Comparison of ENCODE assay signal across 1 fruit fly cellular context in genomic region chr2L:19430343-19430742, dm6.
TF ChIP-seq lines count a peak whose summit lies in the region.

Gene RtcB (plus strand): TSS chr2L:19430643.

TF ChIP-seq in whole organism, embryonic, 481 proteins besides CTCF, POLR2A, EP300 and RAD21 (continued from another document and continues in another):
- TF ChIP-seq kni (GFP tag; optimal IDR thresholded peaks at IDR 0.05; lab: Kevin White, UChicago) (no peak), Lhr (GFP tag; optimal IDR thresholded peaks at IDR 0.05; lab: Kevin White, UChicago) (peak; percentile 69), CkIIα-i1 (GFP tag; IDR thresholded peaks at IDR 0.05; lab: Robert Waterston, UW) (no peak), al (GFP tag; IDR thresholded peaks at IDR 0.05; lab: Robert Waterston, UW) (no peak), Sox102F (GFP tag; optimal IDR thresholded peaks at IDR 0.05; lab: Kevin White, UChicago) (no peak), cas (GFP tag; IDR thresholded peaks at IDR 0.05; lab: Robert Waterston, UW) (no peak), Fer3 (tag; optimal IDR thresholded peaks at IDR 0.05; lab: Kevin White, UChicago) (no peak), caup (GFP tag; optimal IDR thresholded peaks at IDR 0.05; lab: Kevin White, UChicago; ENCODE audit: severe bottlenecking) (no peak), CG7745 (tag; optimal IDR thresholded peaks at IDR 0.05; lab: Kevin White, UChicago) (no peak), CG17328 (GFP tag; IDR thresholded peaks at IDR 0.05; lab: Robert Waterston, UW) (no peak), CG11560 (tag; IDR thresholded peaks at IDR 0.05; lab: Robert Waterston, UW) (no peak), ato (GFP tag; IDR thresholded peaks at IDR 0.05; lab: Robert Waterston, UW; ENCODE audit: partially characterized antibody) (peak; percentile 89), z (GFP tag; IDR thresholded peaks at IDR 0.05; lab: Robert Waterston, UW) (no peak), MBD-R2 (GFP tag; IDR thresholded peaks at IDR 0.05; lab: Robert Waterston, UW) (peak; percentile 68), CG10147 (GFP tag; optimal IDR thresholded peaks at IDR 0.05; lab: Kevin White, UChicago) (no peak), sr (GFP tag; IDR thresholded peaks at IDR 0.05; lab: Robert Waterston, UW) (no peak), GATAe (GFP tag; conservative IDR thresholded peaks at IDR 0.05; lab: Robert Waterston, UW) (no peak), CG11696 (GFP tag; IDR thresholded peaks at IDR 0.05; lab: Robert Waterston, UW) (no peak), shn (GFP tag; optimal IDR thresholded peaks at IDR 0.05; lab: Kevin White, UChicago) (no peak), bbx (GFP tag; IDR thresholded peaks at IDR 0.05; lab: Robert Waterston, UW; ENCODE audit: partially characterized antibody) (peak; percentile 95), ewg (GFP tag; optimal IDR thresholded peaks at IDR 0.05; lab: Kevin White, UChicago) (peak; percentile 23), CG9876 (GFP tag; optimal IDR thresholded peaks at IDR 0.05; lab: Kevin White, UChicago) (no peak), cad (GFP tag; optimal IDR thresholded peaks at IDR 0.05; lab: Kevin White, UChicago) (no peak), Adf1 (GFP tag; IDR thresholded peaks at IDR 0.05; lab: Robert Waterston, UW) (no peak), CG8478 (optimal IDR thresholded peaks at IDR 0.05; lab: Kevin White, UChicago) (peak; percentile 84), pros (GFP tag; optimal IDR thresholded peaks at IDR 0.05; lab: Kevin White, UChicago) (no peak), CG14014 (GFP tag; IDR thresholded peaks at IDR 0.05; lab: Robert Waterston, UW) (no peak), CG10654 (GFP tag; optimal IDR thresholded peaks at IDR 0.05; lab: Kevin White, UChicago) (no peak), CG11723 (GFP tag; optimal IDR thresholded peaks at IDR 0.05; lab: Kevin White, UChicago) (no peak), CG7372 (GFP tag; IDR thresholded peaks at IDR 0.05; lab: Robert Waterston, UW) (no peak), CG7839 (tag; optimal IDR thresholded peaks at IDR 0.05; lab: Kevin White, UChicago) (peak; percentile 19), CG7556 (GFP tag; optimal IDR thresholded peaks at IDR 0.05; lab: Kevin White, UChicago) (no peak), sisA (GFP tag; IDR thresholded peaks at IDR 0.05; lab: Robert Waterston, UW) (peak; percentile 24; the same call in 1 of the 2 replicates), Dip2 (GFP tag; IDR thresholded peaks at IDR 0.05; lab: Robert Waterston, UW) (no peak), az2 (GFP tag; optimal IDR thresholded peaks at IDR 0.05; lab: Kevin White, UChicago) (no peak), HLH3B (GFP tag; IDR thresholded peaks at IDR 0.05; lab: Robert Waterston, UW) (no peak), Hey (tag; optimal IDR thresholded peaks at IDR 0.05; lab: Kevin White, UChicago) (no peak), ash1 (GFP tag; optimal IDR thresholded peaks at IDR 0.05; lab: Kevin White, UChicago) (no peak), rib (GFP tag; IDR thresholded peaks at IDR 0.05; lab: Robert Waterston, UW) (no peak), CG6791 (GFP tag; IDR thresholded peaks at IDR 0.05; lab: Robert Waterston, UW; ENCODE audit: partially characterized antibody) (peak; percentile 94), stwl (tag; optimal IDR thresholded peaks at IDR 0.05; lab: Kevin White, UChicago) (peak; percentile 49), CG14860 (GFP tag; IDR thresholded peaks at IDR 0.05; lab: Robert Waterston, UW; ENCODE audit: partially characterized antibody) (peak; percentile 95), CG13424 (tag; optimal IDR thresholded peaks at IDR 0.05; lab: Kevin White, UChicago) (no peak), CG10462 (GFP tag; optimal IDR thresholded peaks at IDR 0.05; lab: Kevin White, UChicago) (no peak), CG9437 (GFP tag; optimal IDR thresholded peaks at IDR 0.05; lab: Kevin White, UChicago) (no peak), CG12071 (GFP tag; optimal IDR thresholded peaks at IDR 0.05; lab: Kevin White, UChicago) (no peak), bowl (GFP tag; IDR thresholded peaks at IDR 0.05; lab: Robert Waterston, UW) (no peak), CG33213 (GFP tag; optimal IDR thresholded peaks at IDR 0.05; lab: Kevin White, UChicago) (peak; percentile 18), Hr39 (optimal IDR thresholded peaks at IDR 0.05; lab: Kevin White, UChicago) (no peak), p53 (GFP tag; optimal IDR thresholded peaks at IDR 0.05; lab: Kevin White, UChicago) (no peak), Lpt (GFP tag; optimal IDR thresholded peaks at IDR 0.05; lab: Kevin White, UChicago) (no peak), nau (GFP tag; optimal IDR thresholded peaks at IDR 0.05; lab: Kevin White, UChicago) (no peak), Mes4 (GFP tag; optimal IDR thresholded peaks at IDR 0.05; lab: Kevin White, UChicago) (no peak), CG9797 (GFP tag; optimal IDR thresholded peaks at IDR 0.05; lab: Kevin White, UChicago) (peak; percentile 59), chinmo (GFP tag; IDR thresholded peaks at IDR 0.05; lab: Robert Waterston, UW; ENCODE audit: partially characterized antibody) (peak; percentile 87), Oaz (GFP tag; IDR thresholded peaks at IDR 0.05; lab: Robert Waterston, UW) (no peak), CG8765 (GFP tag; IDR thresholded peaks at IDR 0.05; lab: Robert Waterston, UW) (no peak), NC2α (GFP tag; optimal IDR thresholded peaks at IDR 0.05; lab: Kevin White, UChicago) (no peak), tup (GFP tag; optimal IDR thresholded peaks at IDR 0.05; lab: Kevin White, UChicago) (no peak), CG8089 (GFP tag; optimal IDR thresholded peaks at IDR 0.05; lab: Kevin White, UChicago) (no peak), kay (GFP tag; optimal IDR thresholded peaks at IDR 0.05; lab: Kevin White, UChicago) (no peak), slp2 (GFP tag; optimal IDR thresholded peaks at IDR 0.05; lab: Kevin White, UChicago) (no peak), CG17612 (GFP tag; IDR thresholded peaks at IDR 0.05; lab: Robert Waterston, UW) (no peak), CG1024 (GFP tag; IDR thresholded peaks at IDR 0.05; lab: Robert Waterston, UW) (no peak), cg (GFP tag; optimal IDR thresholded peaks at IDR 0.05; lab: Kevin White, UChicago) (peak; percentile 8), CG17385 (GFP tag; optimal IDR thresholded peaks at IDR 0.05; lab: Kevin White, UChicago) (no peak), CG15514 (GFP tag; optimal IDR thresholded peaks at IDR 0.05; lab: Kevin White, UChicago) (peak; percentile 54), chif (GFP tag; optimal IDR thresholded peaks at IDR 0.05; lab: Kevin White, UChicago) (no peak), toy (GFP tag; IDR thresholded peaks at IDR 0.05; lab: Robert Waterston, UW) (no peak), unc-4 (GFP tag; IDR thresholded peaks at IDR 0.05; lab: Robert Waterston, UW; ENCODE audit: partially characterized antibody) (peak; percentile 95), CG10959 (GFP tag; IDR thresholded peaks at IDR 0.05; lab: Robert Waterston, UW) (no peak), ab (GFP tag; optimal IDR thresholded peaks at IDR 0.05; lab: Kevin White, UChicago) (no peak), HLH54F (GFP tag; optimal IDR thresholded peaks at IDR 0.05; lab: Kevin White, UChicago) (no peak), luna (GFP tag; optimal IDR thresholded peaks at IDR 0.05; lab: Kevin White, UChicago) (no peak), vnd (GFP tag; IDR thresholded peaks at IDR 0.05; lab: Robert Waterston, UW; ENCODE audit: partially characterized antibody) (peak; percentile 97), peb (GFP tag; IDR thresholded peaks at IDR 0.05; lab: Robert Waterston, UW) (no peak), CG8281 (tag; optimal IDR thresholded peaks at IDR 0.05; lab: Kevin White, UChicago) (no peak), Hr78 (GFP tag; optimal IDR thresholded peaks at IDR 0.05; lab: Kevin White, UChicago) (no peak), CG15011 (GFP tag; optimal IDR thresholded peaks at IDR 0.05; lab: Kevin White, UChicago) (no peak), otp (GFP tag; IDR thresholded peaks at IDR 0.05; lab: Robert Waterston, UW) (no peak), esg (GFP tag; conservative IDR thresholded peaks at IDR 0.05; lab: Robert Waterston, UW) (no peak), fd3F (GFP tag; optimal IDR thresholded peaks at IDR 0.05; lab: Kevin White, UChicago) (no peak), CG3407 (GFP tag; optimal IDR thresholded peaks at IDR 0.05; lab: Kevin White, UChicago) (no peak), Fer1 (GFP tag; optimal IDR thresholded peaks at IDR 0.05; lab: Kevin White, UChicago) (no peak), prd (optimal IDR thresholded peaks at IDR 0.05; lab: Kevin White, UChicago) (no peak), prd (GFP tag; IDR thresholded peaks at IDR 0.05; lab: Robert Waterston, UW) (0 out of 3 replicates have a peak, but pooled peaks have one; percentile 13), twi (tag; optimal IDR thresholded peaks at IDR 0.05; lab: Kevin White, UChicago) (no peak), zfh1 (GFP tag; IDR thresholded peaks at IDR 0.05; lab: Robert Waterston, UW) (no peak), Rx (GFP tag; IDR thresholded peaks at IDR 0.05; lab: Robert Waterston, UW) (no peak), exex (tag; optimal IDR thresholded peaks at IDR 0.05; lab: Kevin White, UChicago) (no peak), CG17359 (tag; optimal IDR thresholded peaks at IDR 0.05; lab: Kevin White, UChicago) (no peak), D (optimal IDR thresholded peaks at IDR 0.05; lab: Kevin White, UChicago) (no peak), D (GFP tag; optimal IDR thresholded peaks at IDR 0.05; lab: Kevin White, UChicago) (no peak), CG31441 (GFP tag; IDR thresholded peaks at IDR 0.05; lab: Robert Waterston, UW) (no peak), pzg (GFP tag; optimal IDR thresholded peaks at IDR 0.05; lab: Kevin White, UChicago) (peak; percentile 68), CG5245 (GFP tag; optimal IDR thresholded peaks at IDR 0.05; lab: Kevin White, UChicago) (no peak), lab (GFP tag; optimal IDR thresholded peaks at IDR 0.05; lab: Kevin White, UChicago) (no peak), Gsc (GFP tag; IDR thresholded peaks at IDR 0.05; lab: Robert Waterston, UW) (no peak), h (optimal IDR thresholded peaks at IDR 0.05; lab: Kevin White, UChicago) (no peak), CG30403 (GFP tag; optimal IDR thresholded peaks at IDR 0.05; lab: Kevin White, UChicago) (no peak), gt (GFP tag; IDR thresholded peaks at IDR 0.05; lab: Robert Waterston, UW) (no peak), vfl (GFP tag; optimal IDR thresholded peaks at IDR 0.05; lab: Kevin White, UChicago) (no peak), CG11504 (tag; optimal IDR thresholded peaks at IDR 0.05; lab: Kevin White, UChicago) (peak; percentile 33), CG2875 (GFP tag; optimal IDR thresholded peaks at IDR 0.05; lab: Kevin White, UChicago) (no peak), Aef1 (GFP tag; IDR thresholded peaks at IDR 0.05; lab: Robert Waterston, UW) (no peak), Scr (GFP tag; IDR thresholded peaks at IDR 0.05; lab: Robert Waterston, UW; ENCODE audit: partially characterized antibody) (peak; percentile 97), CG8388 (GFP tag; optimal IDR thresholded peaks at IDR 0.05; lab: Kevin White, UChicago) (no peak), CG10321 (GFP tag; IDR thresholded peaks at IDR 0.05; lab: Robert Waterston, UW) (no peak), CG16779 (GFP tag; IDR thresholded peaks at IDR 0.05; lab: Robert Waterston, UW) (no peak), CG8944 (GFP tag; optimal IDR thresholded peaks at IDR 0.05; lab: Kevin White, UChicago) (peak; percentile 7), Kr (GFP tag; optimal IDR thresholded peaks at IDR 0.05; lab: Kevin White, UChicago) (no peak), slbo (GFP tag; IDR thresholded peaks at IDR 0.05; lab: Robert Waterston, UW) (peak; percentile 35; the same call in 1 of the 2 replicates), Doc3 (GFP tag; IDR thresholded peaks at IDR 0.05; lab: Robert Waterston, UW; ENCODE audit: partially characterized antibody) (peak; percentile 96; the same call in 2 of the 3 replicates), fd96Cb (tag; optimal IDR thresholded peaks at IDR 0.05; lab: Kevin White, UChicago) (no peak), CG4424 (GFP tag; optimal IDR thresholded peaks at IDR 0.05; lab: Kevin White, UChicago) (no peak), CG1233 (GFP tag; optimal IDR thresholded peaks at IDR 0.05; lab: Kevin White, UChicago) (no peak), CG9215 (GFP tag; IDR thresholded peaks at IDR 0.05; lab: Robert Waterston, UW) (no peak), Ets65A (GFP tag; lab: Kevin White, UChicago) (peak; percentile 42), ind (GFP tag; optimal IDR thresholded peaks at IDR 0.05; lab: Kevin White, UChicago) (no peak), TFAM (GFP tag; optimal IDR thresholded peaks at IDR 0.05; lab: Kevin White, UChicago) (no peak), Camta (GFP tag; optimal IDR thresholded peaks at IDR 0.05; lab: Kevin White, UChicago) (peak; percentile 19), Ssrp (tag; optimal IDR thresholded peaks at IDR 0.05; lab: Kevin White, UChicago) (no peak), gro (GFP tag; optimal IDR thresholded peaks at IDR 0.05; lab: Kevin White, UChicago) (no peak), CG6765 (GFP tag; optimal IDR thresholded peaks at IDR 0.05; lab: Kevin White, UChicago) (no peak), CG13894 (tag; optimal IDR thresholded peaks at IDR 0.05; lab: Kevin White, UChicago) (no peak), Atf-2 (GFP tag; optimal IDR thresholded peaks at IDR 0.05; lab: Kevin White, UChicago) (no peak), schlank (tag; optimal IDR thresholded peaks at IDR 0.05; lab: Kevin White, UChicago) (no peak), sug (tag; optimal IDR thresholded peaks at IDR 0.05; lab: Kevin White, UChicago) (peak; percentile 12), CG12942 (GFP tag; optimal IDR thresholded peaks at IDR 0.05; lab: Kevin White, UChicago) (no peak), B-H2 (GFP tag; optimal IDR thresholded peaks at IDR 0.05; lab: Kevin White, UChicago) (no peak), kah (GFP tag; optimal IDR thresholded peaks at IDR 0.05; lab: Kevin White, UChicago) (no peak), CG6272 (GFP tag; IDR thresholded peaks at IDR 0.05; lab: Robert Waterston, UW) (no peak), CG3726 (GFP tag; IDR thresholded peaks at IDR 0.05; lab: Robert Waterston, UW) (no peak), CG8290 (GFP tag; optimal IDR thresholded peaks at IDR 0.05; lab: Kevin White, UChicago) (peak; percentile 8), CG8290 (tag; optimal IDR thresholded peaks at IDR 0.05; lab: Kevin White, UChicago) (peak in 1 of 2 experiments; percentile 31), fd64A (GFP tag; optimal IDR thresholded peaks at IDR 0.05; lab: Kevin White, UChicago) (no peak), Blimp-1 (GFP tag; optimal IDR thresholded peaks at IDR 0.05; lab: Kevin White, UChicago) (no peak), ase (GFP tag; IDR thresholded peaks at IDR 0.05; lab: Robert Waterston, UW) (no peak), Awh (GFP tag; IDR thresholded peaks at IDR 0.05; lab: Robert Waterston, UW) (no peak), CG1792 (GFP tag; optimal IDR thresholded peaks at IDR 0.05; lab: Kevin White, UChicago) (no peak)
